Worm (Caenorhabditis elegans) whole organism, L1 larva: ENCODE results near the gene nhr-133.
A peak's percentile ranks its signal among the peaks of the same experiment; 100 is the strongest.

Experiments used
- F16B12.6 ChIP-seq: fragments of 150-350 bp; optimal IDR thresholded peaks from 2 replicates; lab custom pipeline; 2014; ENCODE audit warnings: missing biosample characterization, missing genetic modification characterization
- aha-1 ChIP-seq: fragments of 150-350 bp; optimal IDR thresholded peaks from 2 replicates; lab custom pipeline; 2014; ENCODE audit warnings: missing biosample characterization, missing genetic modification characterization
- alr-1 ChIP-seq: fragments of 200-800 bp; sonication (Bioruptor generic); optimal IDR thresholded peaks from 2 replicates; lab custom pipeline; 2018; ENCODE audit warnings: borderline replicate concordance, mild to moderate bottlenecking, missing genetic modification characterization, missing compliant biosample characterization
- aly-2 ChIP-seq: fragments of 150-350 bp; optimal IDR thresholded peaks from 2 replicates; lab custom pipeline; 2014; ENCODE audit warnings: missing biosample characterization, missing genetic modification characterization
- ama-1 ChIP-seq: fragments of 150-350 bp; optimal IDR thresholded peaks from 2 replicates; lab custom pipeline; 2014
- blmp-1 ChIP-seq: fragments of 150-350 bp; optimal IDR thresholded peaks from 2 replicates; lab custom pipeline; 2014; ENCODE audit warnings: missing biosample characterization, missing genetic modification characterization
- ceh-90 ChIP-seq: sonication (generic microtip); optimal IDR thresholded peaks from 2 replicates; lab custom pipeline; 2016; ENCODE audit warnings: missing genetic modification characterization, missing compliant biosample characterization
- ces-1 ChIP-seq: fragments of 150-350 bp; optimal IDR thresholded peaks from 2 replicates; lab custom pipeline; 2014; ENCODE audit warnings: missing biosample characterization, missing genetic modification reagents, missing genetic modification characterization
- dpl-1 ChIP-seq, 3 experiments: fragments of 150-350 bp in 2 of 3; sonication (generic microtip) in 1 of 3; optimal IDR thresholded peaks; 2 replicates each; lab custom pipeline; 2014 to 2017; ENCODE audit warnings: missing biosample characterization in 3 of 3, missing genetic modification characterization in 3 of 3, missing genetic modification reagents in 3 of 3
- efl-1 ChIP-seq, 4 experiments: fragments of 150-350 bp; optimal IDR thresholded peaks in 3 of 4; peaks in 1 of 4; 1 replicate in 1 of 4; 2 replicates in 3 of 4; lab custom pipeline; 2014; ENCODE audit warnings: missing biosample characterization in 2 of 4, missing genetic modification characterization in 2 of 4, missing genetic modification reagents in 2 of 4
- egl-13 ChIP-seq: sonication (generic microtip); optimal IDR thresholded peaks from 2 replicates; lab custom pipeline; 2016; ENCODE audit warnings: missing genotype, missing genetic modification reagents, missing genetic modification characterization, missing compliant biosample characterization
- elt-2 ChIP-seq: sonication (generic microtip); optimal IDR thresholded peaks from 2 replicates; lab custom pipeline; 2016; ENCODE audit warnings: missing genetic modification characterization, mild to moderate bottlenecking, inconsistent platforms, missing compliant biosample characterization, missing genetic modification reagents
- elt-3 ChIP-seq, 6 experiments: fragments of 150-350 bp in 1 of 6; sonication (generic microtip); optimal IDR thresholded peaks; 2 replicates each; lab custom pipeline; 2017 to 2018; ENCODE audit warnings: missing biosample characterization in 6 of 6, missing genetic modification characterization in 6 of 6, inconsistent platforms in 1 of 6
- ets-5 ChIP-seq: fragments of 200-800 bp; sonication (Bioruptor generic); IDR thresholded peaks from 2 replicates; pipeline ENCODE4 v1.3.6; 2022; ENCODE audit warnings: missing genetic modification characterization, missing compliant biosample characterization
- grh-1 ChIP-seq: fragments of 200-800 bp; sonication (Bioruptor generic); IDR thresholded peaks from 2 replicates; pipeline ENCODE4 v1.3.6; 2022; ENCODE audit warnings: missing genetic modification reagents, missing genetic modification characterization, missing compliant biosample characterization
- hlh-17 ChIP-seq: fragments of 200-800 bp; sonication (Bioruptor generic); optimal IDR thresholded peaks from 2 replicates; lab custom pipeline; 2018; ENCODE audit warnings: missing genetic modification characterization, mild to moderate bottlenecking, missing compliant biosample characterization, moderate library complexity, borderline replicate concordance
- hpl-2 ChIP-seq: fragments of 150-350 bp; optimal IDR thresholded peaks from 2 replicates; lab custom pipeline; 2014; ENCODE audit warnings: missing biosample characterization, missing genetic modification reagents, missing genetic modification characterization
- lin-35 ChIP-seq, 2 experiments: fragments of 150-350 bp; optimal IDR thresholded peaks; 2 replicates each; lab custom pipeline; 2014; ENCODE audit warnings: missing biosample characterization in 2 of 2, missing genetic modification characterization in 2 of 2, missing genetic modification reagents in 2 of 2
- lsy-2 ChIP-seq, 2 experiments: fragments of 150-350 bp; optimal IDR thresholded peaks; 2 replicates each; lab custom pipeline; 2014; ENCODE audit warnings: missing biosample characterization in 2 of 2, missing genetic modification characterization in 2 of 2
- mab-9 ChIP-seq: fragments of 200-800 bp; sonication (Bioruptor generic); IDR thresholded peaks from 2 replicates; pipeline ENCODE4 v1.3.6; 2022; ENCODE audit warnings: missing genetic modification reagents, missing genetic modification characterization, missing compliant biosample characterization
- mdl-1 ChIP-seq, 2 experiments: fragments of 150-350 bp; optimal IDR thresholded peaks; 2 replicates each; lab custom pipeline; 2014 to 2017; ENCODE audit warnings: missing biosample characterization in 2 of 2, missing genetic modification characterization in 2 of 2, inconsistent platforms in 1 of 2
- mef-2 ChIP-seq: fragments of 150-350 bp; optimal IDR thresholded peaks from 2 replicates; lab custom pipeline; 2014; ENCODE audit warnings: missing biosample characterization, missing genetic modification characterization
- mep-1 ChIP-seq: fragments of 150-350 bp; optimal IDR thresholded peaks from 2 replicates; lab custom pipeline; 2014; ENCODE audit warnings: missing biosample characterization, missing genetic modification characterization
- nhr-19 ChIP-seq: fragments of 200-800 bp; sonication (Bioruptor generic); conservative IDR thresholded peaks from 2 replicates; pipeline ENCODE4 v1.3.6; 2022; ENCODE audit warnings: missing genetic modification characterization, missing compliant biosample characterization
- nhr-20 ChIP-seq: sonication (generic microtip); optimal IDR thresholded peaks from 2 replicates; lab custom pipeline; 2016; ENCODE audit warnings: mild to moderate bottlenecking, missing genetic modification characterization, missing compliant biosample characterization
- nhr-47 ChIP-seq: sonication (generic microtip); optimal IDR thresholded peaks from 2 replicates; lab custom pipeline; 2016; ENCODE audit warnings: mild to moderate bottlenecking, missing genetic modification characterization, moderate library complexity, missing compliant biosample characterization
- nhr-71 ChIP-seq: sonication (generic microtip); optimal IDR thresholded peaks from 2 replicates; lab custom pipeline; 2016; ENCODE audit warnings: mild to moderate bottlenecking, missing genetic modification characterization, moderate library complexity, missing compliant biosample characterization
- nhr-85 ChIP-seq: sonication (generic microtip); peaks from one replicate; lab custom pipeline; 2016; ENCODE audit warnings: missing genetic modification characterization, inconsistent platforms, missing compliant biosample characterization
- nhr-90 ChIP-seq: sonication (generic microtip); optimal IDR thresholded peaks from 2 replicates; lab custom pipeline; 2016; ENCODE audit warnings: mild to moderate bottlenecking, missing genetic modification characterization, missing compliant biosample characterization; ENCODE audit not compliant: poor library complexity
- rnt-1 ChIP-seq: sonication (generic microtip); optimal IDR thresholded peaks from 2 replicates; lab custom pipeline; 2016; ENCODE audit warnings: mild to moderate bottlenecking, missing genetic modification characterization, moderate library complexity, missing compliant biosample characterization
- skn-1 ChIP-seq: fragments of 150-350 bp; optimal IDR thresholded peaks from 2 replicates; lab custom pipeline; 2014; ENCODE audit warnings: missing biosample characterization, missing genetic modification characterization
- snpc-4 ChIP-seq: fragments of 150-350 bp; optimal IDR thresholded peaks from 2 replicates; lab custom pipeline; 2014; ENCODE audit warnings: missing biosample characterization, missing genetic modification characterization
- snu-23 ChIP-seq: sonication (generic microtip); optimal IDR thresholded peaks from 2 replicates; lab custom pipeline; 2016; ENCODE audit warnings: missing genetic modification characterization, missing compliant biosample characterization
- tbx-2 ChIP-seq: sonication (generic microtip); optimal IDR thresholded peaks from 2 replicates; lab custom pipeline; 2016; ENCODE audit warnings: missing genetic modification characterization, missing compliant biosample characterization
- unc-86 ChIP-seq: sonication (generic microtip); optimal IDR thresholded peaks from 2 replicates; lab custom pipeline; 2016; ENCODE audit warnings: missing genetic modification characterization, missing compliant biosample characterization
- xbp-1 ChIP-seq: sonication (generic microtip); optimal IDR thresholded peaks from 2 replicates; lab custom pipeline; 2016; ENCODE audit warnings: missing genetic modification characterization, missing compliant biosample characterization
- ztf-11 ChIP-seq, 2 experiments: sonication (generic microtip); optimal IDR thresholded peaks; 2 replicates each; lab custom pipeline; 2016 to 2017; ENCODE audit warnings: missing genetic modification characterization in 2 of 2, missing biosample characterization in 1 of 2, missing compliant biosample characterization in 1 of 2

Gene nhr-133

DNA sequence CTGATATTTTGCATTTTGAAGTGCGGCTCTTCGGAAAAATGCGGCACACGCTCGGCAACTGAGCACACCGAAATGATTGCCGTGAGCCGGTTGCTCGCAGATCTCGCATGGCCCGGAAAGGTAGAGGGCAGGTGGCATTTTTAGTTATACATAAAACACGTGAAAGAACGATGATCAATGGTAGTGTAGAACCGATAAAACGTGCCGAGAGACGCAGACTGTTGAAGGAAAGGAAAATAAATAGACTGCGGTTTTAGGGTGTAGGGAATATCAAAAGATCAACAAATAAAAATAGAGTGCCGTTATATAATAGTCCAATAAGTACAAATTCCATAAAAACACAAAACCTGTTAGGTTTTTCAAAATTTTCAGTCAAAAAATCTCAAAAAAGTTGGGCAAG lies at the start of gene nhr-133:
TSS of gene nhr-133 (minus strand) at position 183 of the 400 bp plus-strand sequence.
- TF ChIP-seq nhr-20 (tag; lab: Kevin White, UChicago) (peak; percentile 73), mdl-1 (tag; optimal IDR thresholded peaks at IDR 0.05; lab: Kevin White, UChicago) (peak in 1 of 2 experiments; percentile 62), hlh-17 (GFP tag; lab: Kevin White, UChicago) (no peak), lin-35 (GFP tag; optimal IDR thresholded peaks at IDR 0.05; lab: Kevin White, UChicago) (peak in 1 of 2 experiments; percentile 45), aly-2 (tag; lab: Kevin White, UChicago) (no peak), nhr-47 (tag; lab: Kevin White, UChicago) (no peak), nhr-85 (no peak), efl-1 (optimal IDR thresholded peaks at IDR 0.05; lab: Kevin White, UChicago) (peak in 1 of 2 experiments; percentile 17), efl-1 (GFP tag; optimal IDR thresholded peaks at IDR 0.05 in 1 of 2; lab: Kevin White, UChicago) (no peak), elt-2 (tag; lab: Kevin White, UChicago) (peak; percentile 9), blmp-1 (tag; lab: Kevin White, UChicago) (peak; percentile 22), snu-23 (GFP tag; lab: Kevin White, UChicago) (peak; percentile 39), alr-1 (tag; lab: Kevin White, UChicago) (no peak), dpl-1 (GFP tag; optimal IDR thresholded peaks at IDR 0.05; lab: Kevin White, UChicago) (peak in 2 of 3 experiments; percentile 2 to 8), ceh-90 (no peak), ces-1 (no peak), tbx-2 (tag; lab: Kevin White, UChicago) (no peak)

DNA sequence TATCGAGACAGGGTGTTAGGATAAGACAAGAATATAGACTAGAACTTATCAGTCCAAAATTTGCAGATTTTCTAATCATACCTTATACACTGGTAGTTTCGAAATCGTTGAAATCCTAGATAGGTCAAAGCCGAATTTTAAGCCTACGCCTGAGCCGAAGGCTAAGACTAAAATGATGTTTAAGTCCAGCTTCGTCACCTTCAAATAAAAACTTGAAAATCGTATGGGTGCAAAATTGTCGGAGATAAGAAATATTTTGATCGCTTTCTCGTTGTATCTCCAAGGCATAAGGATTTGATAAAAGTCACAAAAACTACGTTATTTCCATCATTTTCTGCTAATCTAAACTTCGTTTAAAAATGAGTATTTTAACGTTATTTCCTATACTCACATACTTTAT lies 48.7 kb upstream of the nhr-133 start, which contains the start of gene F41B5.12:
TSS of gene F41B5.12 (plus strand) at position 301 of the 400 bp plus-strand sequence.
- TF ChIP-seq xbp-1 (no peak), alr-1 (tag; lab: Kevin White, UChicago) (no peak), nhr-19 (GFP tag; lab: Robert Waterston, UW) (no peak), lsy-2 (tag; optimal IDR thresholded peaks at IDR 0.05; lab: Kevin White, UChicago) (no peak), ces-1 (no peak), ztf-11 (tag; optimal IDR thresholded peaks at IDR 0.05; lab: Kevin White, UChicago) (no peak), unc-86 (tag; lab: Kevin White, UChicago) (no peak), F16B12.6 (tag; lab: Kevin White, UChicago) (no peak), mab-9 (GFP tag; lab: Robert Waterston, UW) (no peak), egl-13 (tag; lab: Kevin White, UChicago) (no peak), aly-2 (tag; lab: Kevin White, UChicago) (no peak), ets-5 (no peak), ama-1 (lab: Kevin White, UChicago) (no peak)

ce11 chrV:2259750-2260149 lies 47.8 kb upstream of the nhr-133 start, which contains the start of gene nhr-182:
nhr-182 (minus strand) TSS chrV:2259927.
- TF ChIP-seq blmp-1 (tag; lab: Kevin White, UChicago): peak; percentile 61
- no peak for TF ChIP-seq ceh-90
- TF ChIP-seq mab-9 (GFP tag; lab: Robert Waterston, UW): no peak
- peak; percentile 36 to 51 for TF ChIP-seq efl-1 (optimal IDR thresholded peaks at IDR 0.05; lab: Kevin White, UChicago)
- no peak for TF ChIP-seq efl-1 (GFP tag; optimal IDR thresholded peaks at IDR 0.05 in 1 of 2; lab: Kevin White, UChicago)
- peak; percentile 92 for TF ChIP-seq nhr-20 (tag; lab: Kevin White, UChicago)
- TF ChIP-seq lsy-2 (tag; optimal IDR thresholded peaks at IDR 0.05; lab: Kevin White, UChicago): peak; percentile 2 to 43
- TF ChIP-seq lin-35 (GFP tag; optimal IDR thresholded peaks at IDR 0.05; lab: Kevin White, UChicago): peak in 1 of 2 experiments; percentile 56
- peak; percentile 97 for TF ChIP-seq skn-1
- peak; percentile 34 for TF ChIP-seq mep-1 (tag; lab: Kevin White, UChicago)
- peak; percentile 24 for TF ChIP-seq tbx-2 (tag; lab: Kevin White, UChicago)
- no peak for TF ChIP-seq nhr-90 (tag; lab: Kevin White, UChicago)
- peak; percentile 57 for TF ChIP-seq snu-23 (GFP tag; lab: Kevin White, UChicago)
- TF ChIP-seq snpc-4 (tag; lab: Kevin White, UChicago): no peak
- TF ChIP-seq hpl-2 (GFP tag; lab: Kevin White, UChicago): no peak
- no peak for TF ChIP-seq aha-1 (tag; lab: Kevin White, UChicago)
- peak; percentile 1 for TF ChIP-seq rnt-1 (tag; lab: Kevin White, UChicago)
- TF ChIP-seq elt-3 (tag; optimal IDR thresholded peaks at IDR 0.05; lab: Kevin White, UChicago): peak in 1 of 6 experiments; percentile 6
- no peak for TF ChIP-seq elt-2 (tag; lab: Kevin White, UChicago)
- TF ChIP-seq nhr-71 (tag; lab: Kevin White, UChicago): peak; percentile 57
- no peak for TF ChIP-seq grh-1
- TF ChIP-seq mef-2 (tag; lab: Kevin White, UChicago): no peak
- peak; percentile 80 for TF ChIP-seq nhr-85
- peak in 1 of 3 experiments; percentile 20 for TF ChIP-seq dpl-1 (GFP tag; optimal IDR thresholded peaks at IDR 0.05; lab: Kevin White, UChicago)
